Worm (Caenorhabditis elegans) whole organism, early embryonic: Measurements from ENCODE around the gene T04C10.3.

ENCODE experiments used
- ama-1 ChIP-seq: fragments of 150-350 bp; optimal IDR thresholded peaks from 2 replicates; lab custom pipeline; 2014
- ceh-13 ChIP-seq: fragments of 200-800 bp; sonication (Bioruptor generic); optimal IDR thresholded peaks from 2 replicates; lab custom pipeline; 2018; ENCODE audit warnings: mild to moderate bottlenecking, missing genetic modification characterization, missing compliant biosample characterization
- ceh-36 ChIP-seq: sonication (generic microtip); optimal IDR thresholded peaks from 2 replicates; lab custom pipeline; 2016; ENCODE audit warnings: missing genetic modification characterization, inconsistent platforms, missing compliant biosample characterization
- ets-7 ChIP-seq: sonication (generic microtip); optimal IDR thresholded peaks from 2 replicates; lab custom pipeline; 2016; ENCODE audit warnings: missing genotype, missing genetic modification characterization, missing compliant biosample characterization
- tra-4 ChIP-seq: sonication (generic microtip); optimal IDR thresholded peaks from 2 replicates; lab custom pipeline; 2017; ENCODE audit warnings: missing genetic modification characterization, missing compliant biosample characterization

DNA sequence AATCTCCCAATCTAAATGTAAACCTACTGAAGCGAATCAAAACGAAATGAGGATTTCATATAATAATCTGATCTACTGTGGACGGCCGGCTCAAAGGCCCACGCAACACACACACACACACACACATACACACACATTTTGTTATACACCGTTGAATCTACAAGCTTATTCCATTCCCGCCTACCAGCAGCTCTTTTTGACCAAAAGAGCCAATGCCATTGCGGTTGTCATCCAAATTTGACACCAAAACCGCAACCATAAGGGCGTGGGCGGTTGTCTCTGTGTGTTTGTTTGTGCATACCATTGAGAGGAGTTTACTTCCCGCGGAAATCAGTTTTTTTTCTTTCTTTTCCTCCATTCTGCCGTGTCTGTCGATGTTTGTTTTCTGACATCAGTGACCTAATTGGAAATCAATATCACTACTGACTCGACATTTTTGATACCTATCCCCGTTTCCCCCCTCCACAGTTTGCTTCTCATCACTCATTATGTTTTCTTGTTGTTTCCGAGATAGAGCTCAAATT lies 30.7 kb downstream of the T04C10.3 start:
- TF ChIP-seq tra-4 (tag; lab: Kevin White, UChicago): no peak
- no peak for TF ChIP-seq ama-1 (lab: Kevin White, UChicago)
- no peak for TF ChIP-seq ets-7 (tag; lab: Kevin White, UChicago)
- TF ChIP-seq ceh-36 (tag; lab: Kevin White, UChicago): no peak
- TF ChIP-seq ceh-13 (GFP tag; lab: Kevin White, UChicago): no peak
